Worm (Caenorhabditis elegans): ENCODE results near the gene F20D12.12.

The F20D12.12 gene

ce11 chrIV:7946899-7947499 lies at the start of gene F20D12.12:
Gene F20D12.12, plus strand, starts transcription at chrIV:7947440.
- TF ChIP-seq flt-1 (GFP tag; IDR thresholded peaks at IDR 0.05), result peak; percentile 84
- TF ChIP-seq klf-2 (GFP tag; conservative IDR thresholded peaks at IDR 0.05), result 0 out of 2 replicates have a peak, but pooled peaks have one; percentile 45
- TF ChIP-seq tab-1 (GFP tag; IDR thresholded peaks at IDR 0.05), result peak; percentile 37; the same call in 1 of the 2 replicates
- peak; percentile 87 for TF ChIP-seq ztf-23 (GFP tag; IDR thresholded peaks at IDR 0.05)
- peak; percentile 66 for TF ChIP-seq cog-1 (tag; optimal IDR thresholded peaks at IDR 0.05)
- peak; percentile 47; the same call in 1 of the 2 replicates for TF ChIP-seq T22C8.4 (GFP tag; IDR thresholded peaks at IDR 0.05)

- TF ChIP-seq ztf-23 (GFP tag; IDR thresholded peaks at IDR 0.05) (no peak), med-1 (GFP tag; optimal IDR thresholded peaks at IDR 0.05; ENCODE audit: insufficient read depth) (no peak), flt-1 (GFP tag; IDR thresholded peaks at IDR 0.05) (no peak), tab-1 (GFP tag; IDR thresholded peaks at IDR 0.05) (no peak), ztf-29 (GFP tag; IDR thresholded peaks at IDR 0.05) (no peak), cog-1 (tag; optimal IDR thresholded peaks at IDR 0.05) (no peak), klf-2 (GFP tag; conservative IDR thresholded peaks at IDR 0.05) (no peak), ref-1 (GFP tag; conservative IDR thresholded peaks at IDR 0.05) (no peak), T22C8.4 (GFP tag; IDR thresholded peaks at IDR 0.05) (no peak)
These were observed 49.8 kb upstream of the F20D12.12 start, which contains the start of gene ilys-4 for ce11 chrIV:7897443-7897842. Gene ilys-4, minus strand, starts transcription at chrIV:7897543.

DNA sequence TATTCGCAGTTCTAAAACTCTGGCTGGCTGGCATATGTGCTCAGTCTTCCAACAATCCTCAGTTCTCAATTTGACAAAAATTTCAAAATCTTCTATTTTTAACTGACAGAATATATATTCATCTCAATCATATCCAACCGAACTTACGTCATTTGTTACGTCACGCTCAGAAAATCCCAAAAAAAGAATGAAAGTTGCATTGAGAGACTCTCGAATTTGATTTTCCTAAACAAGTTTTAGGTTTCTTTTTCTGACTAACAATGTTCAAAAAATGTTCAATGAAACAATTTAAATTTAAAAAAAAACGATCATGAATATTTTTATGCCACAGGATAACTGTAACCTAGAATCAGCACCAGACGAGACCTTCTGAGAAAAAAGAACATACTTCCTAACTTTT lies 49.3 kb upstream of the F20D12.12 start:
- TF ChIP-seq cog-1 (tag; optimal IDR thresholded peaks at IDR 0.05) (no peak), flt-1 (GFP tag; IDR thresholded peaks at IDR 0.05) (no peak), T22C8.4 (GFP tag; IDR thresholded peaks at IDR 0.05) (no peak), ref-1 (GFP tag; conservative IDR thresholded peaks at IDR 0.05) (no peak), ztf-29 (GFP tag; IDR thresholded peaks at IDR 0.05) (no peak), klf-2 (GFP tag; conservative IDR thresholded peaks at IDR 0.05) (no peak), ztf-23 (GFP tag; IDR thresholded peaks at IDR 0.05) (no peak), med-1 (GFP tag; optimal IDR thresholded peaks at IDR 0.05; ENCODE audit: insufficient read depth) (no peak), tab-1 (GFP tag; IDR thresholded peaks at IDR 0.05) (no peak)

ce11 chrIV:7898489-7898888 lies 48.8 kb upstream of the F20D12.12 start:
- TF ChIP-seq med-1 (GFP tag; optimal IDR thresholded peaks at IDR 0.05; ENCODE audit: insufficient read depth) (no peak), klf-2 (GFP tag; conservative IDR thresholded peaks at IDR 0.05) (no peak), ref-1 (GFP tag; conservative IDR thresholded peaks at IDR 0.05) (no peak), cog-1 (tag; optimal IDR thresholded peaks at IDR 0.05) (no peak), flt-1 (GFP tag; IDR thresholded peaks at IDR 0.05) (no peak), tab-1 (GFP tag; IDR thresholded peaks at IDR 0.05) (no peak), T22C8.4 (GFP tag; IDR thresholded peaks at IDR 0.05) (no peak), ztf-23 (GFP tag; IDR thresholded peaks at IDR 0.05) (no peak), ztf-29 (GFP tag; IDR thresholded peaks at IDR 0.05) (no peak)

DNA sequence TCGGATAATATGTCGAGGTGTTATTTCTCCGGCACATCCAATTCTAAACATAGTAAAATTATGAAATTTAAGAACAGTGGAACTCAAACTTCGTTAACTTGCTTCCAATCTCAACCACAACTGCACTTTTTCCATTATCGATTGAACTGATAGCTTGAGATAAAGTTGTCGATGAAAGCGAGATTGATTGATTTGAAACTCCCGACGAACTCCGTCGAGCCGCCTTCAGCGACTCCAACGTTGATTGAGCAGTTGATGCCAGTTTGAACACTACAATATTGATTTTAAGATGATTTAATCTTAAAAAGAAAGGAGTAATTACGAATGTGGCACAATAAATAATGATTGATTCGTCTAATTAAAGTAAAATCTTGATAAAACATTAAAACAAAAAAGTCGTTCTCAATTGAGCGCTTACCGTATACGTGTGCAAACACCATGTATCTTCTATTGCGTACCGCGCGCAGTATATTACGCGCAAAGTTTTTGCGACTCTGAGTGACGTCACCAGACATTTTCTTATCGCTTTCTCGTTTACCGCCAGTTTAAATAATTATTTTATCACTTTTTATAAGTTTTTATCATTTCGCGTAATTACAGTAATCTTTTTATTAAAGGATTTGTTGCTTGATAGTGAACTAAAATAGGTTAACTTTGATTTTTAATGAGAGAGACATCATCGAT lies 44.9 kb upstream of the F20D12.12 start, which contains the start of gene arp-11:
Gene arp-11 (minus strand): TSS at position 51 of the 684 bp plus-strand sequence.
- TF ChIP-seq ref-1 (GFP tag; conservative IDR thresholded peaks at IDR 0.05) (no peak), cog-1 (tag; optimal IDR thresholded peaks at IDR 0.05) (peak; percentile 13)

DNA sequence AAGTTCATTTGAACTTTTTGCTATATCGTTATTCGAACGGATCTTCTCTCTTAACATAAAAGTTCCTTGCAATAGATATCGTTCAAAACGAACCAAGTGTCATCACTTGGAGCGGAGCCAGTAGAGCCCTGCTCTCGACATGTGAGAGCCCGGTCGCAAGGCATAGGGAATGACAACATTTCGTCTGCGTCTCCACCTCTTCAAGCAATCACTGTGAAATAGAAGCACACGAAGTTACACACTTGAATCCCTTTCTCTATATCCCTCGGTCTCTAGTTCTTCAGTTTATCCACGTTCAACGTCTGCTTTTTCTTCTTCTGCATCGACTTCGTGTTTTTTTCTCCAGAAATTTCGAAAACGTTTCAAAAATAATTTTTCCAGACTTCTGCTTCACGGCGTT lies 43.9 kb upstream of the F20D12.12 start, which contains the start of gene C49H3.6:
Gene C49H3.6 (plus strand): TSS at position 380 of the 400 bp plus-strand sequence.
- TF ChIP-seq ztf-29 (GFP tag; IDR thresholded peaks at IDR 0.05), result no peak
- peak; percentile 29 for TF ChIP-seq cog-1 (tag; optimal IDR thresholded peaks at IDR 0.05)
- TF ChIP-seq ref-1 (GFP tag; conservative IDR thresholded peaks at IDR 0.05), result no peak
- no peak for TF ChIP-seq klf-2 (GFP tag; conservative IDR thresholded peaks at IDR 0.05)

DNA sequence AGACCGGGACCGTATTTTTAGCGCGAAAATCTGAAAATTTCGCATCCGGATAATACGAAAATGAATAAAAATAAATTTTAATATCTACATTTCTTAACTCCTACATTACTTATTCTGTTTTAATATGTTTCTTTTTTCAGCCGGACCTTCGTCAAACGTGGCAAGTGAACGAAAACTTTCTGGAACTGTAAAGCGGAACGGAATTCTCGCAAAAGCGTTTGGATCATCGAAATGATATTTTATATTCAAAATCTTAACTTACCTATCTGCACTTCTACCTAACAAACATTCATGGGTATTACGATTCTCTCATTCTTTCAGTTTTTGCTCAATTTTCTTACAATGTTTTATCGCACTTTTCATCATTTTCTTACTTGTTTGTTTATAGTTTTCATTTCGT lies 40.6 kb upstream of the F20D12.12 start:
- TF ChIP-seq ztf-23 (GFP tag; IDR thresholded peaks at IDR 0.05) (no peak), med-1 (GFP tag; optimal IDR thresholded peaks at IDR 0.05; ENCODE audit: insufficient read depth) (no peak), ref-1 (GFP tag; conservative IDR thresholded peaks at IDR 0.05) (no peak), T22C8.4 (GFP tag; IDR thresholded peaks at IDR 0.05) (no peak), klf-2 (GFP tag; conservative IDR thresholded peaks at IDR 0.05) (no peak), ztf-29 (GFP tag; IDR thresholded peaks at IDR 0.05) (no peak)

DNA sequence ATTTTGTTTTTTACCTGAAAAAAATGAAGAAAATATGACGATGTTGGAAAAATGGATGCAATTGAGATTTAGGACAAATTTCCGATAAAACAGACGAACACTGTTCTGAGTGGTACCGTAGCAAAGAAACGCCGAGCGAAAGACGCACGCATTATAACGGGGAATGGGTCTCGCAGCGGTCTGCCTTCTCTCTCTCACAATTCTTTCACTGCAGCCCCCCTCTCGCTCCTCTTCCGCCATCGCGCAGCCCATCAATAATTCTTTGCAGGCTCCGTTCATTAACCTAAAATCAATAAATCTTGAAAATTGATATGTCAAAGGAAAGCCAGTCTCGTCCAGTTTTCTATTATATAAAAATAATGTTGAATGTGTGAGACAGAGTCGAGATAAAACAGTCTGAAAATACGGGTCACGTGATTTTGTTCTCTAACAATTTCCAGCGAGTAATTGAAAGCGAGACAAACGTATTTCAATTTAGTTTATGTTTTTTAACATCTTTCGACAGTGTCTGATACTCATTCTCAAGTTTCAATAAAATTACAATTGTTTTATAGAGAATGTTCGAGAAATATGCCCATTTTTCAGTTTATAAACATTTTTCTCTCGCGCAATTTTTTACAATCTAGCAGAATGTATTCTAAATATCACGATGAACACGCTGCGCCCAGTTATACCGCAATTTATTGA lies 37.6 kb upstream of the F20D12.12 start:
- TF ChIP-seq T22C8.4 (GFP tag; IDR thresholded peaks at IDR 0.05) (no peak), flt-1 (GFP tag; IDR thresholded peaks at IDR 0.05) (peak; percentile 47; the same call in 1 of the 2 replicates)

DNA sequence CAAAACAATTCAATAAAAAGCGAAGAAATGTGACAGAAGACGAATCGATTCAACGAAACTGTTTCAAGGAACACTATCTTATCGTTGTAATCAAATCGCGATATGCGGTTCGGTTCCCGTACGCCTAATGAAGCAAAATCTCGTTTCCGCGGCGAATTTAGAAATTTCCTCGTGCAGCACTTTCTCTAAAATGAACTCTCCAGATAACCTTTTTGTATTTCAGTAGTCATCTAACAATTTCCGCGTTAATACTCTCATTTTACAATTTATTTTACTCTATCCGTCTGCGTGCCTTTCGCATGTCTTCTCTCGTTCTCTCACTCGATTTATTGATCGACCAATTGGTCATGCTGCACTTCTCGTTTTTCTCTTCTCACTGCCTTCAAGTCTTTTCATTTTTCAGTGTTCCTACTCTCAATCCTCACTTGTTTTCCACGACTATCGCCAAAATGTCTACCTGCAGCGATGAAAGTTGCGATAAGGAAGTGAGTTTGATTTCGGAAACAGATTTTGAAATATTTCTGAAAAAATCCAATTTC lies 37.0 kb upstream of the F20D12.12 start, which contains the start of the genes npp-27 and ntl-4:
Gene npp-27 (minus strand): TSS at position 51 of the 539 bp plus-strand sequence.
Gene ntl-4 (plus strand): TSS at position 379 of the 539 bp plus-strand sequence.
- TF ChIP-seq T22C8.4 (GFP tag; IDR thresholded peaks at IDR 0.05) (peak; percentile 54; the same call in 1 of the 2 replicates), ref-1 (GFP tag; conservative IDR thresholded peaks at IDR 0.05) (no peak)

- TF ChIP-seq flt-1 (GFP tag; IDR thresholded peaks at IDR 0.05), result no peak
- TF ChIP-seq tab-1 (GFP tag; IDR thresholded peaks at IDR 0.05), result no peak
- TF ChIP-seq cog-1 (tag; optimal IDR thresholded peaks at IDR 0.05), result no peak
- no peak for TF ChIP-seq ztf-29 (GFP tag; IDR thresholded peaks at IDR 0.05)
- no peak for TF ChIP-seq klf-2 (GFP tag; conservative IDR thresholded peaks at IDR 0.05)
- TF ChIP-seq med-1 (GFP tag; optimal IDR thresholded peaks at IDR 0.05; ENCODE audit: insufficient read depth), result no peak
- no peak for TF ChIP-seq T22C8.4 (GFP tag; IDR thresholded peaks at IDR 0.05)
- no peak for TF ChIP-seq ref-1 (GFP tag; conservative IDR thresholded peaks at IDR 0.05)
- TF ChIP-seq ztf-23 (GFP tag; IDR thresholded peaks at IDR 0.05), result no peak
These were observed 32.2 kb upstream of the F20D12.12 start, which contains the start of gene C49H3.4 for ce11 chrIV:7914991-7915390. Gene C49H3.4, plus strand, starts transcription at chrIV:7915291.
